Fruit fly (Drosophila melanogaster): ENCODE measurements around the gene CG10650.
A peak's percentile ranks its signal among the peaks of the same experiment; 100 is the strongest.

The CG10650 gene

DNA sequence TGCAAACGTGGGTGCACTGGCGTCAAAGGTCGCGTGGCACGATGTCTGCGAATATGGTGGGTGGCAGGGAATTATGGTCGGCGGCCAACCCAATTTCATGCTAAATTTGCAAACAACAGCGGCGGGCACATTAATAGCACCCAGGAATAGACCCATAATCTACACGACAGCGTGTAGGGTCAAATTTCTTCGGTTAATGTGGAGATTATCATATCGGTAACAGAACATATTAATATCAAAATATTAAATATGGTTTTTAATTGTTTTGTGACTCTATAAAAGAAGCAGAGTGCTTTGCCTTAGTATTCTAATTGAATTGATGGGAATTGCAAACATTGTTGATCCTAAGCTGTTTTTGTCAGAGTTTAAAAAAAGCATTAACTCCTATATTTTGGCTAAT is 16.8 kb downstream of the CG10650 start:
- no peak for TF ChIP-seq CG11617 (GFP tag; optimal IDR thresholded peaks at IDR 0.05)
- no peak for TF ChIP-seq tj (GFP tag; optimal IDR thresholded peaks at IDR 0.05)
- no peak for TF ChIP-seq CG12768 (GFP tag; optimal IDR thresholded peaks at IDR 0.05)
- no peak for TF ChIP-seq CG14711 (tag; optimal IDR thresholded peaks at IDR 0.05)
- TF ChIP-seq CG7045 (GFP tag; optimal IDR thresholded peaks at IDR 0.05), result no peak
- TF ChIP-seq kay (GFP tag; ENCODE audit: borderline replicate concordance), result no peak
- no peak for TF ChIP-seq Mnt (GFP tag; optimal IDR thresholded peaks at IDR 0.05)
- no peak for TF ChIP-seq CG7101 (tag; optimal IDR thresholded peaks at IDR 0.05)

DNA sequence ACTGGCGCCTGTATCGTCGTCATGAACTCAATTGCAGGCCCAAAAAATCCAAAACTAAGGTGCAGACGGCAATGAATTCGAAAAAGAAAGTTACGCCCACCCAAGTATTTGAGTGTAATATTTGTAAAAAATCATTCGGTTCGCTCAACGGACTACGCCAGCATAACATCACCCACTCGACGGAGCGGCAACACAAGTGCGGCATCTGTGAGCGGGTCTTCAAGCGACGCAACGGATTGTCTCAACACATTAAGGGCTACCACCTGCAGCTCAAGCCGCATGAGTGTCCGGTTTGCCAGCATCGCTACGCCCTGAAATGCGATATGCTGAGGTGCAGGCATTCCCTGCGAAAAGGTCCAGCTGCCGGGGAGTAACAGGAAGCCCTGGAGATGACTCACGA is 19.0 kb downstream of the CG10650 start:
- TF ChIP-seq cnc (optimal IDR thresholded peaks at IDR 0.05) (no peak), CG7045 (GFP tag; optimal IDR thresholded peaks at IDR 0.05) (no peak), toe (GFP tag; optimal IDR thresholded peaks at IDR 0.05) (no peak), pad (GFP tag; optimal IDR thresholded peaks at IDR 0.05) (no peak), Mnt (GFP tag; optimal IDR thresholded peaks at IDR 0.05) (no peak), Hr96 (GFP tag; optimal IDR thresholded peaks at IDR 0.05) (no peak), Crg-1 (GFP tag; optimal IDR thresholded peaks at IDR 0.05) (no peak), CG12768 (GFP tag; optimal IDR thresholded peaks at IDR 0.05) (no peak), CG5204 (GFP tag; optimal IDR thresholded peaks at IDR 0.05) (no peak)

DNA sequence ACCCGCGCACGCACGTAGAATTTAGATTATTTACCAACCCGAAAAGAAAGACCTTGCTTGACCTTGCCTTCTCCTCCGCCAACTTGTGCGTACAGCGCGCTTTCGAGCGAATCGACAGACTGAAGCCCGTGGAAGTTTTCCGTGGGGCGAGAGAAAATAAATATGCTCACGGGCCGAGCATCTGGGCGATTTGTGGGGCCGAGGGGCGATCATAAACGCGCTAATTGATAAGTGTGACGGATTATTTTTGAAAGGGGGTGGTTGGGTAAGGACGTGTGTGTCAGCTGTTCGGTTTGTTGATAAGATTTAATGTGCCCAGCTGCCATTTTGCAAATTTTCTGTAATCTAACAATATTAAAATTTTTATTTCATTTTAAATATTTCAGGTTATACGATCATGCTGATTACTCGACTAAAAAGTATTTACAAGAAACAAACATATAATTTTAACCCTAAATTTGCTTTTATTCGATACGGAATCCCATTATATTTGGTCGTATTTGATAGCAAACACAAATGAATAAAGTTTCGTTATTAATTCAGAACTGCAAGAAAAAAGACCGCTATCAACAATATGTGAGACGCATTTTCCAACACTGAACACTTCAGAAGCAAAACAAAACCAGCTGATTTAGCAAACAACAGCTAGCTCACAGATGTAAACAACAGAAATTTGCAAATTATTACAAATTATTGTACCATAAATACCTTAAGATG is 21.5 kb downstream of the CG10650 start, which contains the start of the genes L2HGDH and CG10431:
Gene L2HGDH, minus strand, starts transcription at position 386 of the 717 bp plus-strand sequence.
Gene CG10431, plus strand, starts transcription at position 648 of the 717 bp plus-strand sequence.
- TF ChIP-seq tj (GFP tag; optimal IDR thresholded peaks at IDR 0.05) (peak; percentile 76), cic (GFP tag; optimal IDR thresholded peaks at IDR 0.05) (peak; percentile 84), CG5204 (GFP tag; optimal IDR thresholded peaks at IDR 0.05) (no peak), kay (GFP tag; ENCODE audit: borderline replicate concordance) (no peak), CG11617 (GFP tag; optimal IDR thresholded peaks at IDR 0.05) (peak; percentile 83), CG14711 (tag; optimal IDR thresholded peaks at IDR 0.05) (peak; percentile 68), pad (GFP tag; optimal IDR thresholded peaks at IDR 0.05) (peak; percentile 73), Crg-1 (GFP tag; optimal IDR thresholded peaks at IDR 0.05) (peak; percentile 77), CG12768 (GFP tag; optimal IDR thresholded peaks at IDR 0.05) (peak; percentile 80), Mnt (GFP tag; optimal IDR thresholded peaks at IDR 0.05) (peak; percentile 80), ovo (GFP tag; optimal IDR thresholded peaks at IDR 0.05) (peak; percentile 81), toe (GFP tag; optimal IDR thresholded peaks at IDR 0.05) (peak; percentile 83), bab1 (GFP tag; optimal IDR thresholded peaks at IDR 0.05) (peak; percentile 47), CG1620 (GFP tag; optimal IDR thresholded peaks at IDR 0.05) (peak; percentile 59), cnc (optimal IDR thresholded peaks at IDR 0.05) (no peak), CG33017 (tag; optimal IDR thresholded peaks at IDR 0.05) (peak; percentile 63), Clk (GFP tag; optimal IDR thresholded peaks at IDR 0.05) (peak; percentile 57), Hr96 (GFP tag; optimal IDR thresholded peaks at IDR 0.05) (peak; percentile 60), CG7101 (tag; optimal IDR thresholded peaks at IDR 0.05) (peak; percentile 78), CG7045 (GFP tag; optimal IDR thresholded peaks at IDR 0.05) (peak; percentile 56)

- peak; percentile 53 for TF ChIP-seq CG5204 (GFP tag; optimal IDR thresholded peaks at IDR 0.05)
- TF ChIP-seq toe (GFP tag; optimal IDR thresholded peaks at IDR 0.05), result peak; percentile 63
- peak; percentile 41 for TF ChIP-seq CG33017 (tag; optimal IDR thresholded peaks at IDR 0.05)
- TF ChIP-seq Clk (GFP tag; optimal IDR thresholded peaks at IDR 0.05), result no peak
- TF ChIP-seq ovo (GFP tag; optimal IDR thresholded peaks at IDR 0.05), result no peak
- peak; percentile 49 for TF ChIP-seq tj (GFP tag; optimal IDR thresholded peaks at IDR 0.05)
- peak; percentile 55 for TF ChIP-seq CG7101 (tag; optimal IDR thresholded peaks at IDR 0.05)
- TF ChIP-seq bab1 (GFP tag; optimal IDR thresholded peaks at IDR 0.05), result peak; percentile 63
- peak; percentile 44 for TF ChIP-seq pad (GFP tag; optimal IDR thresholded peaks at IDR 0.05)
- TF ChIP-seq CG1620 (GFP tag; optimal IDR thresholded peaks at IDR 0.05), result peak; percentile 58
- TF ChIP-seq Hr96 (GFP tag; optimal IDR thresholded peaks at IDR 0.05), result peak; percentile 67
- TF ChIP-seq CG7045 (GFP tag; optimal IDR thresholded peaks at IDR 0.05), result peak; percentile 40
- TF ChIP-seq CG14711 (tag; optimal IDR thresholded peaks at IDR 0.05), result peak; percentile 46
- peak; percentile 71 for TF ChIP-seq Mnt (GFP tag; optimal IDR thresholded peaks at IDR 0.05)
- TF ChIP-seq CG12768 (GFP tag; optimal IDR thresholded peaks at IDR 0.05), result no peak
- TF ChIP-seq CG11617 (GFP tag; optimal IDR thresholded peaks at IDR 0.05), result peak; percentile 53
- TF ChIP-seq Crg-1 (GFP tag; optimal IDR thresholded peaks at IDR 0.05), result peak; percentile 48
- TF ChIP-seq kay (GFP tag; ENCODE audit: borderline replicate concordance), result no peak
- TF ChIP-seq cic (GFP tag; optimal IDR thresholded peaks at IDR 0.05), result peak; percentile 13
- no peak for TF ChIP-seq cnc (optimal IDR thresholded peaks at IDR 0.05)
Measured at dm6 chr2L:18968370-18969105, 27.2 kb downstream of the CG10650 start, which contains the start of the genes Nak and Tango6. Gene Nak, minus strand, starts transcription at chr2L:18968744. Gene Tango6, plus strand, starts transcription at chr2L:18969028.

- no peak for TF ChIP-seq CG5204 (GFP tag; optimal IDR thresholded peaks at IDR 0.05)
- TF ChIP-seq tj (GFP tag; optimal IDR thresholded peaks at IDR 0.05), result no peak
- TF ChIP-seq Crg-1 (GFP tag; optimal IDR thresholded peaks at IDR 0.05), result no peak
- TF ChIP-seq pad (GFP tag; optimal IDR thresholded peaks at IDR 0.05), result no peak
- TF ChIP-seq CG1620 (GFP tag; optimal IDR thresholded peaks at IDR 0.05), result no peak
- no peak for TF ChIP-seq toe (GFP tag; optimal IDR thresholded peaks at IDR 0.05)
- TF ChIP-seq CG12768 (GFP tag; optimal IDR thresholded peaks at IDR 0.05), result no peak
- TF ChIP-seq Mnt (GFP tag; optimal IDR thresholded peaks at IDR 0.05), result no peak
- no peak for TF ChIP-seq CG14711 (tag; optimal IDR thresholded peaks at IDR 0.05)
- TF ChIP-seq ovo (GFP tag; optimal IDR thresholded peaks at IDR 0.05), result no peak
- TF ChIP-seq bab1 (GFP tag; optimal IDR thresholded peaks at IDR 0.05), result no peak
- TF ChIP-seq Clk (GFP tag; optimal IDR thresholded peaks at IDR 0.05), result no peak
Measured at dm6 chr2L:18967897-18968296, 27.8 kb downstream of the CG10650 start.
